Fruit fly (Drosophila melanogaster): ENCODE data around the gene Rpt3R.
A peak's percentile ranks its signal among the peaks of the same experiment; 100 is the strongest.

The Rpt3R gene

dm6 chr3R:9783240-9783917 lies 27.1 kb upstream of the Rpt3R start (continued):
- TF ChIP-seq Pdp1 (GFP tag; optimal IDR thresholded peaks at IDR 0.05) (peak in 1 of 2 experiments; percentile 95), pfk (GFP tag; optimal IDR thresholded peaks at IDR 0.05) (no peak), inv (GFP tag; IDR thresholded peaks at IDR 0.05; ENCODE audit: partially characterized antibody) (no peak), dmrt11E (tag; optimal IDR thresholded peaks at IDR 0.05) (peak; percentile 2), CG8388 (GFP tag; optimal IDR thresholded peaks at IDR 0.05) (peak; percentile 50), HLHmδ (GFP tag; optimal IDR thresholded peaks at IDR 0.05) (no peak), row (GFP tag; IDR thresholded peaks at IDR 0.05) (peak; percentile 41; the same call in 1 of the 3 replicates), Sox102F (GFP tag; optimal IDR thresholded peaks at IDR 0.05) (peak; percentile 25), unpg (GFP tag; optimal IDR thresholded peaks at IDR 0.05) (peak; percentile 47), hkb (optimal IDR thresholded peaks at IDR 0.05) (no peak), hkb (GFP tag; IDR thresholded peaks at IDR 0.05) (no peak), gsb-n (tag; optimal IDR thresholded peaks at IDR 0.05) (peak; percentile 14), Hr51 (GFP tag; optimal IDR thresholded peaks at IDR 0.05) (peak in 1 of 2 experiments; percentile 36), sisA (GFP tag; IDR thresholded peaks at IDR 0.05) (no peak), Fer3 (tag; optimal IDR thresholded peaks at IDR 0.05) (no peak), prd (optimal IDR thresholded peaks at IDR 0.05) (no peak), prd (GFP tag; IDR thresholded peaks at IDR 0.05) (0 out of 3 replicates have a peak, but pooled peaks have one; percentile 17), HLH4C (GFP tag; IDR thresholded peaks at IDR 0.05; ENCODE audit: partially characterized antibody) (no peak), HHEX (GFP tag; optimal IDR thresholded peaks at IDR 0.05) (no peak), CG7928 (GFP tag; optimal IDR thresholded peaks at IDR 0.05) (no peak), CG12391 (tag; optimal IDR thresholded peaks at IDR 0.05) (peak; percentile 16), nau (GFP tag; optimal IDR thresholded peaks at IDR 0.05) (no peak), Ptx1 (GFP tag; IDR thresholded peaks at IDR 0.05) (peak; percentile 16; the same call in 1 of the 2 replicates), so (GFP tag; IDR thresholded peaks at IDR 0.05) (0 out of 3 replicates have a peak, but pooled peaks have one; percentile 25), phol (tag; optimal IDR thresholded peaks at IDR 0.05) (peak; percentile 16), CG10147 (GFP tag; optimal IDR thresholded peaks at IDR 0.05) (no peak), Hr78 (GFP tag; optimal IDR thresholded peaks at IDR 0.05) (peak in 1 of 2 experiments; percentile 52), tap (tag; optimal IDR thresholded peaks at IDR 0.05) (peak; percentile 14), CG8281 (tag; optimal IDR thresholded peaks at IDR 0.05) (no peak), CG4707 (GFP tag; optimal IDR thresholded peaks at IDR 0.05) (no peak), HmgD (GFP tag; optimal IDR thresholded peaks at IDR 0.05) (no peak), kah (GFP tag; optimal IDR thresholded peaks at IDR 0.05) (no peak), Dek (tag; optimal IDR thresholded peaks at IDR 0.05) (peak; percentile 9), CG7556 (GFP tag; optimal IDR thresholded peaks at IDR 0.05) (peak; percentile 45), CG2120 (GFP tag; optimal IDR thresholded peaks at IDR 0.05) (peak; percentile 24), bsh (GFP tag; optimal IDR thresholded peaks at IDR 0.05) (peak in 1 of 2 experiments; percentile 33), sens (GFP tag) (peak; percentile 25), ERR (GFP tag; optimal IDR thresholded peaks at IDR 0.05) (no peak), chinmo (GFP tag; IDR thresholded peaks at IDR 0.05; ENCODE audit: partially characterized antibody) (no peak), Sin3A (optimal IDR thresholded peaks at IDR 0.05) (no peak), CG31441 (GFP tag; IDR thresholded peaks at IDR 0.05) (peak; percentile 39; the same call in 1 of the 2 replicates), CG7839 (tag; optimal IDR thresholded peaks at IDR 0.05) (peak; percentile 41), CG11696 (GFP tag; IDR thresholded peaks at IDR 0.05) (peak; percentile 79), CG10431 (GFP tag; optimal IDR thresholded peaks at IDR 0.05) (no peak)
